Fruit fly (Drosophila melanogaster): ENCODE measurements around the gene Uch.

Uch gene

DNA sequence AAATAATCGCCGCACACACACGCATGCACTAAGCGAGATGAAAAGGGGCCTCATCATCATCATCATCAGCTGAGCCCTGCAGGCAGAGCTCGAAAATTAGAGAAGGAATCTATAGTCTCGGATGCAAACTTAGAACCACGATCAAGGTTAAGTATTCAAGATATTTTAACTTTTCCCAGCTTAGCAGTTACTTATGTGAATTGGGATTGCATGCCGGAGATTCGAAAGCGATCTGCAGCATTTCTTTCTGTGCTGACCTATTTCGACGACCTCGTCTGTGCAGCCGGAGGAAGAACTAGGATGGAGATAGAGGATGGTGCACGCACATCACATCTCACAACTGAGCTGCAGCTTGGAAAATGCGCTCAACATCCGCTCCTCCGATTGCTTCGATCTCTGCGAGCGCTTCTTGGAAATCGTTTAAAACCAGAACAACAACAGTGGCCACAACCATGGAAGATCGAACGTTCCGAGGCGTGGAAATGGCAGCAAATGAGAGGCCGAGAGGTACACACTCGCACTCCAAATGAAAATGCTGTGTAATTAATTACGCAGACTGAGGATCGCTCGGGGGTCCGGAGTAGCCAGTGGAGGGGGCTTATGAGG is 31.2 kb downstream of the Uch start (continued):
- TF ChIP-seq sqz (GFP tag; optimal IDR thresholded peaks at IDR 0.05), result peak; percentile 36
- TF ChIP-seq jigr1 (GFP tag; IDR thresholded peaks at IDR 0.05), result no peak
- TF ChIP-seq CG4424 (GFP tag; optimal IDR thresholded peaks at IDR 0.05), result peak; percentile 72
- no peak; the same call in 2 of the 3 replicates for TF ChIP-seq ase (GFP tag; IDR thresholded peaks at IDR 0.05)
- no peak for TF ChIP-seq Dp (GFP tag; optimal IDR thresholded peaks at IDR 0.05)
- TF ChIP-seq Hmx (GFP tag; optimal IDR thresholded peaks at IDR 0.05), result no peak
- peak; percentile 68; the same call in 1 of the 2 replicates for TF ChIP-seq sens-2 (GFP tag; IDR thresholded peaks at IDR 0.05)
- no peak for TF ChIP-seq br (optimal IDR thresholded peaks at IDR 0.05)
- TF ChIP-seq eve (GFP tag; optimal IDR thresholded peaks at IDR 0.05), result peak in 1 of 2 experiments; percentile 59
- TF ChIP-seq tna (GFP tag; IDR thresholded peaks at IDR 0.05; ENCODE audit: partially characterized antibody), result no peak
- no peak for TF ChIP-seq PHDP (tag; optimal IDR thresholded peaks at IDR 0.05)
- no peak for TF ChIP-seq disco-r (GFP tag; optimal IDR thresholded peaks at IDR 0.05)
- TF ChIP-seq CG12942 (GFP tag; optimal IDR thresholded peaks at IDR 0.05), result no peak
- no peak for TF ChIP-seq CG31365 (tag; optimal IDR thresholded peaks at IDR 0.05)
- TF ChIP-seq CG2202 (tag; optimal IDR thresholded peaks at IDR 0.05), result peak; percentile 79
- no peak for TF ChIP-seq z (GFP tag; IDR thresholded peaks at IDR 0.05)
- TF ChIP-seq CG9609 (GFP tag; optimal IDR thresholded peaks at IDR 0.05), result peak; percentile 54
- TF ChIP-seq sug (tag; optimal IDR thresholded peaks at IDR 0.05), result no peak
- peak; percentile 22 for TF ChIP-seq Mad (GFP tag; optimal IDR thresholded peaks at IDR 0.05)
- TF ChIP-seq zf30C (GFP tag; optimal IDR thresholded peaks at IDR 0.05), result no peak
- TF ChIP-seq CG3847 (GFP tag; IDR thresholded peaks at IDR 0.05), result 0 out of 2 replicates have a peak, but pooled peaks have one; percentile 12
- TF ChIP-seq Awh (GFP tag; IDR thresholded peaks at IDR 0.05), result peak; percentile 66
- peak; percentile 62 for TF ChIP-seq NC2α (GFP tag; optimal IDR thresholded peaks at IDR 0.05)
- no peak for TF ChIP-seq Sry-β (GFP tag; optimal IDR thresholded peaks at IDR 0.05)
- no peak for TF ChIP-seq CG9437 (GFP tag; optimal IDR thresholded peaks at IDR 0.05)
- peak; percentile 96 for TF ChIP-seq CG15696 (tag; optimal IDR thresholded peaks at IDR 0.05)
- TF ChIP-seq ash1 (GFP tag; optimal IDR thresholded peaks at IDR 0.05), result no peak
- TF ChIP-seq CG13123 (GFP tag; optimal IDR thresholded peaks at IDR 0.05), result no peak
- TF ChIP-seq run (tag; optimal IDR thresholded peaks at IDR 0.05), result no peak
- no peak for TF ChIP-seq CG12659 (GFP tag; optimal IDR thresholded peaks at IDR 0.05)
- peak; percentile 77 for TF ChIP-seq Spps (tag; optimal IDR thresholded peaks at IDR 0.05)
- TF ChIP-seq oc (tag; optimal IDR thresholded peaks at IDR 0.05), result no peak
- no peak for TF ChIP-seq lab (GFP tag; optimal IDR thresholded peaks at IDR 0.05)
- peak; percentile 35 for TF ChIP-seq tup (GFP tag; optimal IDR thresholded peaks at IDR 0.05)
- TF ChIP-seq Fer3 (tag; optimal IDR thresholded peaks at IDR 0.05), result no peak
- peak; percentile 45 to 49 for TF ChIP-seq Pdp1 (GFP tag; optimal IDR thresholded peaks at IDR 0.05)
- TF ChIP-seq CG13424 (tag; optimal IDR thresholded peaks at IDR 0.05), result peak; percentile 45
- TF ChIP-seq CG14710 (tag; optimal IDR thresholded peaks at IDR 0.05), result peak; percentile 84
- no peak for TF ChIP-seq Scr (GFP tag; IDR thresholded peaks at IDR 0.05; ENCODE audit: partially characterized antibody)
- TF ChIP-seq ftz-f1 (GFP tag; optimal IDR thresholded peaks at IDR 0.05), result no peak
- TF ChIP-seq Ets65A (GFP tag), result peak; percentile 95
- TF ChIP-seq zen (tag; optimal IDR thresholded peaks at IDR 0.05), result peak; percentile 79
- TF ChIP-seq CG7556 (GFP tag; optimal IDR thresholded peaks at IDR 0.05), result peak; percentile 64
- TF ChIP-seq Chrac-16 (GFP tag; optimal IDR thresholded peaks at IDR 0.05), result peak; percentile 79
- no peak for TF ChIP-seq HHEX (GFP tag; optimal IDR thresholded peaks at IDR 0.05)
- TF ChIP-seq CG3065 (GFP tag; optimal IDR thresholded peaks at IDR 0.05), result peak; percentile 39
- no peak for TF ChIP-seq emc (GFP tag; optimal IDR thresholded peaks at IDR 0.05)
- TF ChIP-seq so (GFP tag; IDR thresholded peaks at IDR 0.05), result 0 out of 3 replicates have a peak, but pooled peaks have one; percentile 38
- no peak for TF ChIP-seq CG4282 (GFP tag; optimal IDR thresholded peaks at IDR 0.05)
- TF ChIP-seq CG11247 (GFP tag; IDR thresholded peaks at IDR 0.05), result no peak
- TF ChIP-seq Doc2 (GFP tag; IDR thresholded peaks at IDR 0.05), result no peak
